Worm (Caenorhabditis elegans) whole organism, L3 larva: ENCODE measurements around the gene ndub-5.

Source experiments
- egl-27 ChIP-seq: sonication (generic microtip); optimal IDR thresholded peaks from 4 replicates; lab custom pipeline; 2017; ENCODE audit warnings: missing biosample characterization, missing genetic modification reagents, missing genetic modification characterization
- lin-39 ChIP-seq: fragments of 150-350 bp; optimal IDR thresholded peaks from 2 replicates; lab custom pipeline; 2018; ENCODE audit warnings: missing biosample characterization, missing genetic modification reagents, missing genetic modification characterization
- nhr-28 ChIP-seq: fragments of 150-350 bp; optimal IDR thresholded peaks from 2 replicates; lab custom pipeline; 2014; ENCODE audit warnings: missing biosample characterization, missing genetic modification characterization
- pha-4 ChIP-seq: fragments of 150-350 bp; optimal IDR thresholded peaks from 2 replicates; lab custom pipeline; 2014; ENCODE audit warnings: missing biosample characterization, missing genetic modification reagents, missing genetic modification characterization
- snpc-4 ChIP-seq: fragments of 150-350 bp; optimal IDR thresholded peaks from 2 replicates; lab custom pipeline; 2014; ENCODE audit warnings: missing biosample characterization, missing genetic modification characterization

- TF ChIP-seq egl-27 (tag; lab: Kevin White, UChicago) (no peak), lin-39 (tag; lab: Kevin White, UChicago) (no peak), snpc-4 (tag; lab: Kevin White, UChicago) (no peak), nhr-28 (tag; lab: Kevin White, UChicago) (no peak), pha-4 (tag; lab: Kevin White, UChicago) (no peak)
Measured at ce11 chrII:5710835-5711234, 19.7 kb upstream of the ndub-5 start.
